Worm (Caenorhabditis elegans) whole organism, mixed stage, embryonic: ENCODE data around the gene aman-2.

Experiments
- bed-3 ChIP-seq: fragments of 200-800 bp; sonication (Bioruptor generic); optimal IDR thresholded peaks from 3 replicates; lab custom pipeline; 2018; ENCODE audit warnings: mild to moderate bottlenecking, missing genetic modification characterization, moderate library complexity, missing compliant biosample characterization
- drap-1 ChIP-seq: fragments of 200-800 bp; sonication (Bioruptor generic); optimal IDR thresholded peaks from 3 replicates; lab custom pipeline; 2018; ENCODE audit warnings: mild to moderate bottlenecking, missing genetic modification characterization, missing compliant biosample characterization
- elt-3 ChIP-seq: fragments of 150-350 bp; optimal IDR thresholded peaks from 2 replicates; lab custom pipeline; 2014; ENCODE audit warnings: missing biosample characterization, missing genetic modification characterization
- pha-4 ChIP-seq: fragments of 150-350 bp; optimal IDR thresholded peaks from 2 replicates; lab custom pipeline; 2018; ENCODE audit warnings: missing biosample characterization, missing genetic modification reagents, missing genetic modification characterization
- snpc-4 ChIP-seq: fragments of 150-350 bp; optimal IDR thresholded peaks from 2 replicates; lab custom pipeline; 2014; ENCODE audit warnings: missing biosample characterization, missing genetic modification characterization
- sptf-1 ChIP-seq: sonication (generic microtip); optimal IDR thresholded peaks from 2 replicates; lab custom pipeline; 2017; ENCODE audit warnings: mild to moderate bottlenecking, missing genetic modification characterization, moderate library complexity, missing compliant biosample characterization
- zip-8 ChIP-seq: fragments of 150-350 bp; optimal IDR thresholded peaks from 2 replicates; lab custom pipeline; 2014; ENCODE audit warnings: missing biosample characterization, missing genetic modification characterization
- ztf-11 ChIP-seq: fragments of 150-350 bp; optimal IDR thresholded peaks from 2 replicates; lab custom pipeline; 2014; ENCODE audit warnings: missing biosample characterization, missing genetic modification characterization

ce11 chrV:11942325-11942724 lies 9.3 kb upstream of the aman-2 start, which contains the start of gene F58H1.6:
- TF ChIP-seq snpc-4 (tag; lab: Kevin White, UChicago) (no peak), zip-8 (tag; lab: Kevin White, UChicago) (no peak), bed-3 (GFP tag; lab: Kevin White, UChicago) (no peak), ztf-11 (tag; lab: Kevin White, UChicago) (no peak), pha-4 (no peak), drap-1 (GFP tag; lab: Kevin White, UChicago) (no peak), sptf-1 (tag; lab: Kevin White, UChicago) (no peak), elt-3 (tag; lab: Kevin White, UChicago) (no peak)
